Fruit fly (Drosophila melanogaster) whole organism, prepupa: ENCODE data around the gene Lsd-1.

Experiments
- Blimp-1 ChIP-seq: fragments of 200-800 bp; sonication (Bioruptor generic); optimal IDR thresholded peaks from 3 replicates; lab custom pipeline; 2017; ENCODE audit warnings: missing biosample characterization, missing genetic modification characterization, mild to moderate bottlenecking, moderate library complexity, missing genetic modification reagents
- CG11762 ChIP-seq: fragments of 200-800 bp; sonication (Bioruptor generic); optimal IDR thresholded peaks from 3 replicates; lab custom pipeline; 2016; ENCODE audit warnings: missing biosample characterization, missing genetic modification characterization; ENCODE audit not compliant: insufficient read depth
- CG11902 ChIP-seq: fragments of 200-800 bp; sonication (Bioruptor generic); optimal IDR thresholded peaks from 3 replicates; lab custom pipeline; 2016; ENCODE audit warnings: missing biosample characterization, missing genetic modification characterization
- CG15336 ChIP-seq: fragments of 200-800 bp; sonication (Bioruptor generic); IDR thresholded peaks from 2 replicates; pipeline ENCODE4 v1.3.6; 2022; ENCODE audit warnings: missing biosample characterization, missing genetic modification characterization
- CG1621 ChIP-seq: fragments of 200-800 bp; sonication (Bioruptor generic); optimal IDR thresholded peaks from 3 replicates; lab custom pipeline; 2018; ENCODE audit warnings: missing biosample characterization, mild to moderate bottlenecking, missing genetic modification characterization
- CG16779 ChIP-seq: fragments of 200-800 bp; sonication (Bioruptor generic); optimal IDR thresholded peaks from 3 replicates; lab custom pipeline; 2017; ENCODE audit warnings: missing biosample characterization, mild to moderate bottlenecking, missing genetic modification characterization
- CG3032 ChIP-seq: fragments of 200-800 bp; optimal IDR thresholded peaks from 2 replicates; lab custom pipeline; 2019; ENCODE audit warnings: missing biosample characterization, mild to moderate bottlenecking, missing genetic modification characterization, moderate library complexity
- CG31627 ChIP-seq: fragments of 200-800 bp; sonication (Bioruptor generic); optimal IDR thresholded peaks from 3 replicates; lab custom pipeline; 2016; ENCODE audit warnings: missing biosample characterization, missing genetic modification characterization
- CG32006 ChIP-seq: fragments of 200-800 bp; sonication (Bioruptor generic); optimal IDR thresholded peaks from 3 replicates; lab custom pipeline; 2017; ENCODE audit warnings: missing biosample characterization, mild to moderate bottlenecking, missing genetic modification characterization
- CG34406 ChIP-seq: fragments of 200-800 bp; sonication (Bioruptor generic); optimal IDR thresholded peaks from 3 replicates; lab custom pipeline; 2016; ENCODE audit warnings: missing biosample characterization, missing genetic modification characterization
- CG3919 ChIP-seq: fragments of 200-800 bp; sonication (Bioruptor generic); optimal IDR thresholded peaks from 3 replicates; lab custom pipeline; 2016; ENCODE audit warnings: missing biosample characterization, missing genetic modification characterization
- CG4318 ChIP-seq: fragments of 200-800 bp; sonication (Bioruptor generic); optimal IDR thresholded peaks from 3 replicates; lab custom pipeline; 2017; ENCODE audit warnings: missing biosample characterization, mild to moderate bottlenecking, missing genetic modification characterization
- CG6163 ChIP-seq: fragments of 200-800 bp; sonication (Bioruptor generic); IDR thresholded peaks from 3 replicates; pipeline ENCODE4 v1.3.6; 2022; ENCODE audit warnings: missing biosample characterization, missing genetic modification characterization
- CG6276 ChIP-seq: fragments of 200-800 bp; sonication (Bioruptor generic); optimal IDR thresholded peaks from 2 replicates; lab custom pipeline; 2017; ENCODE audit warnings: missing biosample characterization, mild to moderate bottlenecking, missing genetic modification characterization
- CG6792 ChIP-seq: fragments of 200-800 bp; sonication (Bioruptor generic); optimal IDR thresholded peaks from 3 replicates; lab custom pipeline; 2016; ENCODE audit warnings: missing biosample characterization, missing genetic modification characterization
- CG6854 ChIP-seq: fragments of 200-800 bp; sonication (Bioruptor generic); optimal IDR thresholded peaks from 2 replicates; lab custom pipeline; 2017; ENCODE audit warnings: missing biosample characterization, mild to moderate bottlenecking, missing genetic modification characterization
- CG8319 ChIP-seq: fragments of 200-800 bp; sonication (Bioruptor generic); optimal IDR thresholded peaks from 3 replicates; lab custom pipeline; 2016; ENCODE audit warnings: missing biosample characterization, missing genetic modification characterization
- CG8632 ChIP-seq: fragments of 200-800 bp; sonication (Bioruptor generic); optimal IDR thresholded peaks from 3 replicates; lab custom pipeline; 2016; ENCODE audit warnings: missing biosample characterization, missing genetic modification characterization
- CG9139 ChIP-seq: fragments of 200-800 bp; sonication (Bioruptor generic); optimal IDR thresholded peaks from 3 replicates; lab custom pipeline; 2017; ENCODE audit warnings: missing biosample characterization, mild to moderate bottlenecking, missing genetic modification characterization
- Eip75B ChIP-seq: fragments of 200-800 bp; sonication (Bioruptor generic); optimal IDR thresholded peaks from 3 replicates; lab custom pipeline; 2016; ENCODE audit warnings: missing biosample characterization, missing genetic modification characterization
- Eip93F ChIP-seq: fragments of 200-800 bp; sonication (Bioruptor generic); optimal IDR thresholded peaks from 2 replicates; lab custom pipeline; 2016; ENCODE audit warnings: missing biosample characterization, mild to moderate bottlenecking, missing genetic modification characterization
- Ets96B ChIP-seq: fragments of 200-800 bp; optimal IDR thresholded peaks from 2 replicates; lab custom pipeline; 2019; ENCODE audit warnings: missing biosample characterization, mild to moderate bottlenecking, missing genetic modification characterization, moderate library complexity
- Gug ChIP-seq: fragments of 200-800 bp; sonication (Bioruptor generic); IDR thresholded peaks from 2 replicates; pipeline ENCODE4 v1.3.6; 2022; ENCODE audit warnings: missing biosample characterization, missing genetic modification characterization
- Hr4 ChIP-seq: fragments of 200-800 bp; sonication (Bioruptor generic); optimal IDR thresholded peaks from 3 replicates; lab custom pipeline; 2016; ENCODE audit warnings: missing biosample characterization, missing genetic modification characterization
- Lpt ChIP-seq: fragments of 200-800 bp; sonication (Bioruptor generic); optimal IDR thresholded peaks from 3 replicates; lab custom pipeline; 2016; ENCODE audit warnings: missing biosample characterization, missing genetic modification characterization
- Met ChIP-seq: fragments of 200-800 bp; sonication (Bioruptor generic); optimal IDR thresholded peaks from 3 replicates; lab custom pipeline; 2016; ENCODE audit warnings: missing biosample characterization, missing genetic modification characterization
- Sox102F ChIP-seq: fragments of 200-800 bp; sonication (Bioruptor generic); optimal IDR thresholded peaks from 2 replicates; lab custom pipeline; 2016; ENCODE audit warnings: missing biosample characterization, mild to moderate bottlenecking, missing genetic modification characterization
- Sox14 ChIP-seq: fragments of 200-800 bp; sonication (Bioruptor generic); optimal IDR thresholded peaks from 3 replicates; lab custom pipeline; 2016; ENCODE audit warnings: missing biosample characterization, missing genetic modification characterization
- Sox15 ChIP-seq: fragments of 200-800 bp; sonication (Bioruptor generic); optimal IDR thresholded peaks from 3 replicates; lab custom pipeline; 2016; ENCODE audit warnings: missing biosample characterization, missing genetic modification characterization
- achi ChIP-seq: fragments of 200-800 bp; sonication (Bioruptor generic); optimal IDR thresholded peaks from 3 replicates; lab custom pipeline; 2016; ENCODE audit warnings: missing biosample characterization, missing genetic modification characterization
- cyc ChIP-seq: fragments of 200-800 bp; sonication (Bioruptor generic); optimal IDR thresholded peaks from 3 replicates; lab custom pipeline; 2016; ENCODE audit warnings: missing biosample characterization, missing genetic modification characterization
- dac ChIP-seq: fragments of 200-800 bp; sonication (Bioruptor generic); optimal IDR thresholded peaks from 2 replicates; lab custom pipeline; 2017; ENCODE audit warnings: missing biosample characterization, mild to moderate bottlenecking, missing genetic modification characterization
- dsx ChIP-seq: fragments of 200-800 bp; optimal IDR thresholded peaks from 3 replicates; lab custom pipeline; 2019; ENCODE audit warnings: missing biosample characterization, mild to moderate bottlenecking, missing genetic modification characterization, moderate library complexity; ENCODE audit not compliant: poor library complexity, severe bottlenecking
- eg ChIP-seq: fragments of 200-800 bp; sonication (Bioruptor generic); IDR thresholded peaks from 3 replicates; pipeline ENCODE4 v1.3.6; 2022; ENCODE audit warnings: missing biosample characterization, missing genetic modification characterization
- fd59A ChIP-seq: fragments of 200-800 bp; sonication (Bioruptor generic); optimal IDR thresholded peaks from 2 replicates; lab custom pipeline; 2017; ENCODE audit warnings: missing biosample characterization, mild to moderate bottlenecking, missing genetic modification characterization, missing genetic modification reagents
- fd85E ChIP-seq: fragments of 200-800 bp; sonication (Bioruptor generic); optimal IDR thresholded peaks from 3 replicates; lab custom pipeline; 2016; ENCODE audit warnings: missing biosample characterization, missing genetic modification characterization
- fkh ChIP-seq: fragments of 200-800 bp; sonication (Bioruptor generic); optimal IDR thresholded peaks from 3 replicates; lab custom pipeline; 2017; ENCODE audit warnings: missing biosample characterization, mild to moderate bottlenecking, missing genetic modification characterization, moderate library complexity
- lz ChIP-seq: fragments of 200-800 bp; sonication (Bioruptor generic); optimal IDR thresholded peaks from 3 replicates; lab custom pipeline; 2016; ENCODE audit warnings: missing biosample characterization, missing genetic modification characterization
- net ChIP-seq: fragments of 200-800 bp; sonication (Bioruptor generic); optimal IDR thresholded peaks from 3 replicates; lab custom pipeline; 2016; ENCODE audit warnings: missing biosample characterization, missing genetic modification characterization
- salr ChIP-seq, 2 experiments: fragments of 200-800 bp; sonication (Bioruptor generic); optimal IDR thresholded peaks; 3 replicates each; lab custom pipeline; 2016 to 2018; ENCODE audit warnings: missing biosample characterization in 2 of 2, missing genetic modification characterization in 2 of 2, mild to moderate bottlenecking in 1 of 2
- spab ChIP-seq: fragments of 200-800 bp; sonication (Bioruptor generic); optimal IDR thresholded peaks from 2 replicates; lab custom pipeline; 2017; ENCODE audit warnings: missing biosample characterization, mild to moderate bottlenecking, missing genetic modification characterization, missing genetic modification reagents
- ss ChIP-seq, 2 experiments: fragments of 200-800 bp; sonication (Bioruptor generic); optimal IDR thresholded peaks; 2 replicates in 1 of 2; 3 replicates in 1 of 2; lab custom pipeline; 2017 to 2018; ENCODE audit warnings: mild to moderate bottlenecking in 2 of 2, missing biosample characterization in 2 of 2, missing genetic modification characterization in 2 of 2, moderate library complexity in 1 of 2
- svp ChIP-seq: fragments of 200-800 bp; sonication (Bioruptor generic); peaks from one replicate; lab custom pipeline; 2016; ENCODE audit warnings: missing biosample characterization, missing genetic modification characterization
- topi ChIP-seq: fragments of 200-800 bp; sonication (Bioruptor generic); optimal IDR thresholded peaks from 3 replicates; lab custom pipeline; 2016; ENCODE audit warnings: missing biosample characterization, missing genetic modification characterization
- vri ChIP-seq: fragments of 200-800 bp; sonication (Bioruptor generic); optimal IDR thresholded peaks from 3 replicates; lab custom pipeline; 2016; ENCODE audit warnings: missing biosample characterization, mild to moderate bottlenecking, missing genetic modification characterization

Gene Lsd-1

dm6 chr3R:23728086-23728485 lies 35.6 kb upstream of the Lsd-1 start (continued):
- TF ChIP-seq spab = peak; percentile 6

- TF ChIP-seq fd85E (GFP tag; lab: Kevin White, UChicago) (no peak), eg (GFP tag; lab: Robert Waterston, UW) (0 out of 3 replicates have a peak, but pooled peaks have one; percentile 9), fd59A (GFP tag; lab: Kevin White, UChicago) (no peak), fkh (GFP tag; lab: Kevin White, UChicago) (peak; percentile 93), Eip93F (GFP tag; lab: Kevin White, UChicago) (no peak), ss (GFP tag; optimal IDR thresholded peaks at IDR 0.05; lab: Kevin White, UChicago) (no peak), CG16779 (tag; lab: Kevin White, UChicago) (no peak), Sox102F (GFP tag; lab: Kevin White, UChicago) (no peak), CG6163 (GFP tag; lab: Robert Waterston, UW) (no peak), topi (GFP tag; lab: Kevin White, UChicago) (no peak)
Observed at dm6 chr3R:23729066-23729465, 34.6 kb upstream of the Lsd-1 start.

dm6 chr3R:23729632-23730471 lies 33.8 kb upstream of the Lsd-1 start:
- TF ChIP-seq Gug (GFP tag; lab: Robert Waterston, UW) (no peak), CG6276 (GFP tag; lab: Kevin White, UChicago) (peak; percentile 32), CG6792 (GFP tag; lab: Kevin White, UChicago) (no peak), achi (no peak), Sox102F (GFP tag; lab: Kevin White, UChicago) (peak; percentile 36), Blimp-1 (peak; percentile 72), CG34406 (GFP tag; lab: Kevin White, UChicago) (no peak), Met (GFP tag; lab: Kevin White, UChicago) (no peak), lz (GFP tag; lab: Kevin White, UChicago) (no peak), topi (GFP tag; lab: Kevin White, UChicago) (no peak), CG6163 (GFP tag; lab: Robert Waterston, UW) (peak; percentile 40; the same call in 1 of the 3 replicates), CG9139 (peak; percentile 38), Eip75B (GFP tag; lab: Kevin White, UChicago) (peak; percentile 59), fd85E (GFP tag; lab: Kevin White, UChicago) (no peak), dac (GFP tag; lab: Kevin White, UChicago) (no peak), net (GFP tag; lab: Kevin White, UChicago) (peak; percentile 38), dsx (GFP tag; lab: Kevin White, UChicago) (peak; percentile 52), salr (GFP tag; optimal IDR thresholded peaks at IDR 0.05; lab: Kevin White, UChicago) (no peak), vri (GFP tag; lab: Kevin White, UChicago) (peak; percentile 59), CG8632 (GFP tag; lab: Kevin White, UChicago) (no peak), CG11902 (GFP tag; lab: Kevin White, UChicago) (no peak), CG6854 (GFP tag; lab: Kevin White, UChicago) (peak; percentile 70), Lpt (GFP tag; lab: Kevin White, UChicago) (peak; percentile 26), eg (GFP tag; lab: Robert Waterston, UW) (no peak; the same call in 2 of the 3 replicates), CG1621 (peak; percentile 91), CG3919 (GFP tag; lab: Kevin White, UChicago) (peak; percentile 25), svp (GFP tag; lab: Kevin White, UChicago) (peak; percentile 88), cyc (no peak), CG3032 (no peak), Sox15 (no peak), Ets96B (tag; lab: Kevin White, UChicago) (no peak), Sox14 (peak; percentile 95), CG15336 (GFP tag; lab: Robert Waterston, UW) (peak; percentile 42; the same call in 1 of the 2 replicates), CG4318 (GFP tag; lab: Kevin White, UChicago) (no peak), CG31627 (no peak), CG32006 (peak; percentile 22), CG8319 (no peak), CG11762 (GFP tag; lab: Kevin White, UChicago) (no peak), Hr4 (GFP tag; lab: Kevin White, UChicago) (no peak)
